Worm (Caenorhabditis elegans) whole organism, L4/young adult: ENCODE data around the gene Y5H2B.3.

ENCODE experiments used
- W03F9.2 ChIP-seq: fragments of 150-350 bp; optimal IDR thresholded peaks from 2 replicates; lab custom pipeline; 2014; ENCODE audit warnings: missing biosample characterization, missing genetic modification characterization
- him-1 ChIP-seq: sonication (generic microtip); optimal IDR thresholded peaks from 2 replicates; lab custom pipeline; 2016; ENCODE audit warnings: missing genotype, missing genetic modification reagents, missing genetic modification characterization, missing compliant biosample characterization

DNA sequence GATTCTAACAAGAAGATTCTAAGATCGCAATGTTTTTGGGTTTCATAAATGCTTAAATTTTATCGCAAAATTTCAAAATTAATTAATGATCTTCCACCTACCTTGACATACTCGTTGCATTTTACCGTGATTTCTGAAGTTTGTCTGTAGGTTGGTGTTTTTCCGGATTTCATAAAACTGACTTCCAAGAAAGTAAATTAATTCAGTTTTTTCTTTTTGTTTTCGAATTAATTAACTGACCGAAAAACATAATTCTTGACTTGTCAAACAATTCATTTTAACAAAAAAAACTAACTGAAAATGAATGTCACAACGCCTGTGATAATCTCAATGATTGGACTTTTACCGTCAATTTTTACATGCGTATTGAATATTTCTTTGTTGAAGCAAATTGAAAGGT lies 6.4 kb upstream of the Y5H2B.3 start, which contains the start of gene srbc-16:
- TF ChIP-seq W03F9.2 (tag; lab: Kevin White, UChicago) (no peak), him-1 (no peak)
